Worm (Caenorhabditis elegans) whole organism, L3 larva: ENCODE measurements around the gene F53C3.11.

Source experiments
- R02D3.7 ChIP-seq: fragments of 150-350 bp; optimal IDR thresholded peaks from 2 replicates; lab custom pipeline; 2014; ENCODE audit warnings: missing biosample characterization, missing genetic modification characterization
- ama-1 ChIP-seq: fragments of 150-350 bp; optimal IDR thresholded peaks from 2 replicates; lab custom pipeline; 2018
- ceh-28 ChIP-seq: fragments of 150-350 bp; optimal IDR thresholded peaks from 2 replicates; lab custom pipeline; 2014; ENCODE audit warnings: missing biosample characterization, missing genetic modification reagents, missing genetic modification characterization
- elt-2 ChIP-seq: sonication (generic microtip); optimal IDR thresholded peaks from 2 replicates; lab custom pipeline; 2016; ENCODE audit warnings: missing genetic modification reagents, mild to moderate bottlenecking, missing genetic modification characterization, missing compliant biosample characterization
- lin-39 ChIP-seq: fragments of 150-350 bp; optimal IDR thresholded peaks from 2 replicates; lab custom pipeline; 2018; ENCODE audit warnings: missing biosample characterization, missing genetic modification reagents, missing genetic modification characterization
- pqm-1 ChIP-seq: fragments of 150-350 bp; optimal IDR thresholded peaks from 2 replicates; lab custom pipeline; 2017; ENCODE audit warnings: missing biosample characterization, missing genetic modification characterization, inconsistent platforms
- unc-62 ChIP-seq: fragments of 150-350 bp; sonication (generic microtip); optimal IDR thresholded peaks from 4 replicates; lab custom pipeline; 2014; ENCODE audit warnings: missing biosample characterization, missing genetic modification reagents, missing genetic modification characterization
- zag-1 ChIP-seq: fragments of 150-350 bp; optimal IDR thresholded peaks from 2 replicates; lab custom pipeline; 2014; ENCODE audit warnings: missing biosample characterization, missing genetic modification characterization

ce11 chrII:3934085-3934484, 27.6 kb upstream of the F53C3.11 start, which contains the start of gene Y14H12B.1:
- TF ChIP-seq unc-62 (no peak), ceh-28 (tag; lab: Kevin White, UChicago) (no peak), zag-1 (tag; lab: Kevin White, UChicago) (no peak), ama-1 (lab: Kevin White, UChicago) (no peak), lin-39 (tag; lab: Kevin White, UChicago) (no peak), elt-2 (tag; lab: Kevin White, UChicago) (no peak), R02D3.7 (tag; lab: Kevin White, UChicago) (no peak), pqm-1 (tag; lab: Kevin White, UChicago) (no peak)
